Worm (Caenorhabditis elegans): Measurements from ENCODE around the gene K11H3.3.
A peak's percentile ranks its signal among the peaks of the same experiment; 100 is the strongest.

K11H3.3 gene

ce11 chrIII:9826005-9826404 is 25.6 kb upstream of the K11H3.3 start (continued):
- TF ChIP-seq lir-3 (tag; optimal IDR thresholded peaks at IDR 0.05; ENCODE audit: poor library complexity) (peak; percentile 11), dpl-1 (GFP tag; optimal IDR thresholded peaks at IDR 0.05) (peak; percentile 9 to 40 (median 26)), C16A3.4 (tag; optimal IDR thresholded peaks at IDR 0.05) (no peak), unc-62 (GFP tag; optimal IDR thresholded peaks at IDR 0.05) (no peak), alr-1 (tag; optimal IDR thresholded peaks at IDR 0.05; ENCODE audit: borderline replicate concordance) (no peak), nhr-77 (tag; optimal IDR thresholded peaks at IDR 0.05) (peak; percentile 1), lin-13 (GFP tag; optimal IDR thresholded peaks at IDR 0.05) (peak; percentile 62), dsc-1 (tag; optimal IDR thresholded peaks at IDR 0.05) (no peak), ceh-90 (tag; optimal IDR thresholded peaks at IDR 0.05) (no peak), nhr-19 (GFP tag; conservative IDR thresholded peaks at IDR 0.05) (peak; percentile 48), ces-1 (GFP tag; optimal IDR thresholded peaks at IDR 0.05) (no peak), zag-1 (tag; optimal IDR thresholded peaks at IDR 0.05) (no peak), sptf-1 (tag; optimal IDR thresholded peaks at IDR 0.05) (no peak), isw-1 (GFP tag; IDR thresholded peaks at IDR 0.05) (no peak), tbx-2 (tag; optimal IDR thresholded peaks at IDR 0.05) (peak; percentile 56), efl-1 (optimal IDR thresholded peaks at IDR 0.05) (peak; percentile 36 to 53), efl-1 (GFP tag; optimal IDR thresholded peaks at IDR 0.05 in 1 of 2) (peak; percentile 44 to 81), C04F5.9 (tag; optimal IDR thresholded peaks at IDR 0.05) (peak; percentile 12), fkh-8 (tag; optimal IDR thresholded peaks at IDR 0.05) (no peak), nhr-90 (tag; optimal IDR thresholded peaks at IDR 0.05; ENCODE audit: poor library complexity) (peak; percentile 42), ceh-82 (tag; optimal IDR thresholded peaks at IDR 0.05) (peak in 1 of 3 experiments; percentile 25), nhr-47 (tag; optimal IDR thresholded peaks at IDR 0.05) (peak; percentile 65), elt-2 (tag; optimal IDR thresholded peaks at IDR 0.05) (peak; percentile 61), swsn-7 (tag; optimal IDR thresholded peaks at IDR 0.05) (peak; percentile 56), nhr-20 (tag; optimal IDR thresholded peaks at IDR 0.05) (peak; percentile 71), efl-3 (GFP tag; optimal IDR thresholded peaks at IDR 0.05) (no peak), nhr-84 (tag; optimal IDR thresholded peaks at IDR 0.05) (no peak), lin-15B (tag; optimal IDR thresholded peaks at IDR 0.05) (no peak), mef-2 (tag; optimal IDR thresholded peaks at IDR 0.05) (no peak), lsy-2 (tag; optimal IDR thresholded peaks at IDR 0.05) (peak; percentile 65 to 81), hpl-2 (GFP tag; optimal IDR thresholded peaks at IDR 0.05) (peak; percentile 10), aha-1 (tag; optimal IDR thresholded peaks at IDR 0.05) (no peak), blmp-1 (tag; optimal IDR thresholded peaks at IDR 0.05) (peak; percentile 43), tlp-1 (tag; optimal IDR thresholded peaks at IDR 0.05) (no peak), unc-86 (tag; optimal IDR thresholded peaks at IDR 0.05) (no peak), xbp-1 (tag; optimal IDR thresholded peaks at IDR 0.05) (peak; percentile 11), egl-27 (tag; optimal IDR thresholded peaks at IDR 0.05) (no peak), elt-3 (tag; optimal IDR thresholded peaks at IDR 0.05) (no peak), nhr-76 (tag; optimal IDR thresholded peaks at IDR 0.05) (no peak), hlh-4 (tag; optimal IDR thresholded peaks at IDR 0.05) (no peak), fkh-4 (tag; optimal IDR thresholded peaks at IDR 0.05; ENCODE audit: borderline replicate concordance) (no peak), mab-9 (GFP tag; IDR thresholded peaks at IDR 0.05) (no peak), snpc-4 (tag; optimal IDR thresholded peaks at IDR 0.05) (no peak), hlh-17 (GFP tag; optimal IDR thresholded peaks at IDR 0.05; ENCODE audit: borderline replicate concordance) (no peak), mdl-1 (tag; optimal IDR thresholded peaks at IDR 0.05) (peak in 1 of 2 experiments; percentile 66), pax-3 (tag; optimal IDR thresholded peaks at IDR 0.05) (no peak), snu-23 (GFP tag; optimal IDR thresholded peaks at IDR 0.05) (peak; percentile 75), nhr-12 (tag; optimal IDR thresholded peaks at IDR 0.05) (no peak), Y116A8C.19 (tag; optimal IDR thresholded peaks at IDR 0.05; ENCODE audit: borderline replicate concordance) (no peak), lin-35 (GFP tag; optimal IDR thresholded peaks at IDR 0.05) (peak; percentile 10 to 61), egl-13 (tag; optimal IDR thresholded peaks at IDR 0.05) (no peak), aly-2 (tag; optimal IDR thresholded peaks at IDR 0.05) (peak; percentile 15), grh-1 (GFP tag; IDR thresholded peaks at IDR 0.05) (0 out of 2 replicates have a peak, but pooled peaks have one; percentile 10)

Measured in whole organism, L1 larva.